Fruit fly (Drosophila melanogaster) whole organism, prepupa: Measurements from ENCODE around the gene CG31636.

Experiments used
- Blimp-1 ChIP-seq: fragments of 200-800 bp; sonication (Bioruptor generic); optimal IDR thresholded peaks from 3 replicates; lab custom pipeline; 2017; ENCODE audit warnings: missing biosample characterization, missing genetic modification characterization, mild to moderate bottlenecking, moderate library complexity, missing genetic modification reagents
- CG11902 ChIP-seq: fragments of 200-800 bp; sonication (Bioruptor generic); optimal IDR thresholded peaks from 3 replicates; lab custom pipeline; 2016; ENCODE audit warnings: missing biosample characterization, missing genetic modification characterization
- CG3032 ChIP-seq: fragments of 200-800 bp; optimal IDR thresholded peaks from 2 replicates; lab custom pipeline; 2019; ENCODE audit warnings: missing biosample characterization, mild to moderate bottlenecking, missing genetic modification characterization, moderate library complexity
- CG4318 ChIP-seq: fragments of 200-800 bp; sonication (Bioruptor generic); optimal IDR thresholded peaks from 3 replicates; lab custom pipeline; 2017; ENCODE audit warnings: missing biosample characterization, mild to moderate bottlenecking, missing genetic modification characterization
- CG6276 ChIP-seq: fragments of 200-800 bp; sonication (Bioruptor generic); optimal IDR thresholded peaks from 2 replicates; lab custom pipeline; 2017; ENCODE audit warnings: missing biosample characterization, mild to moderate bottlenecking, missing genetic modification characterization
- CG6854 ChIP-seq: fragments of 200-800 bp; sonication (Bioruptor generic); optimal IDR thresholded peaks from 2 replicates; lab custom pipeline; 2017; ENCODE audit warnings: missing biosample characterization, mild to moderate bottlenecking, missing genetic modification characterization
- CG7368 ChIP-seq: fragments of 200-800 bp; sonication (Bioruptor generic); optimal IDR thresholded peaks from 3 replicates; lab custom pipeline; 2016; ENCODE audit warnings: missing biosample characterization, missing genetic modification characterization
- Ets21C ChIP-seq: fragments of 200-800 bp; sonication (Bioruptor generic); optimal IDR thresholded peaks from 3 replicates; lab custom pipeline; 2016; ENCODE audit warnings: missing biosample characterization, missing genetic modification characterization
- Hr39 ChIP-seq: fragments of 200-800 bp; sonication (Bioruptor generic); optimal IDR thresholded peaks from 2 replicates; lab custom pipeline; 2016; ENCODE audit warnings: missing biosample characterization, missing genetic modification characterization
- OdsH ChIP-seq: fragments of 200-800 bp; sonication (Bioruptor generic); optimal IDR thresholded peaks from 3 replicates; lab custom pipeline; 2016; ENCODE audit warnings: missing biosample characterization, missing genetic modification characterization
- eg ChIP-seq: fragments of 200-800 bp; sonication (Bioruptor generic); IDR thresholded peaks from 3 replicates; pipeline ENCODE4 v1.3.6; 2022; ENCODE audit warnings: missing biosample characterization, missing genetic modification characterization
- fd59A ChIP-seq: fragments of 200-800 bp; sonication (Bioruptor generic); optimal IDR thresholded peaks from 2 replicates; lab custom pipeline; 2017; ENCODE audit warnings: missing biosample characterization, mild to moderate bottlenecking, missing genetic modification characterization, missing genetic modification reagents
- salr ChIP-seq, 2 experiments: fragments of 200-800 bp; sonication (Bioruptor generic); optimal IDR thresholded peaks; 3 replicates each; lab custom pipeline; 2016 to 2018; ENCODE audit warnings: missing biosample characterization in 2 of 2, missing genetic modification characterization in 2 of 2, mild to moderate bottlenecking in 1 of 2

- TF ChIP-seq CG3032, result peak; percentile 49
- TF ChIP-seq CG6276 (GFP tag; lab: Kevin White, UChicago), result no peak
- TF ChIP-seq Ets21C, result no peak
- TF ChIP-seq Blimp-1 (GFP tag; lab: Kevin White, UChicago), result no peak
- TF ChIP-seq CG4318 (GFP tag; lab: Kevin White, UChicago), result no peak
- TF ChIP-seq eg (GFP tag; lab: Robert Waterston, UW), result no peak; the same call in 2 of the 3 replicates
- no peak for TF ChIP-seq CG7368 (GFP tag; lab: Kevin White, UChicago)
- no peak for TF ChIP-seq CG11902 (GFP tag; lab: Kevin White, UChicago)
- TF ChIP-seq Hr39 (GFP tag; lab: Kevin White, UChicago), result peak; percentile 17
- no peak for TF ChIP-seq fd59A (GFP tag; lab: Kevin White, UChicago)
- peak; percentile 86 for TF ChIP-seq CG6854 (GFP tag; lab: Kevin White, UChicago)
- TF ChIP-seq salr (GFP tag; optimal IDR thresholded peaks at IDR 0.05; lab: Kevin White, UChicago), result no peak
- TF ChIP-seq OdsH (GFP tag; lab: Kevin White, UChicago), result no peak
Observed at dm6 chr2L:6667719-6668325, 9.9 kb upstream of the CG31636 start, which contains the start of gene Galt.
